Fruit fly (Drosophila melanogaster) whole organism, pupa: ENCODE results near the gene CG43156.

Experiments
- CG10348 ChIP-seq: fragments of 200-800 bp; sonication (Bioruptor generic); IDR thresholded peaks from 2 replicates; pipeline ENCODE4 v1.3.6; 2022; ENCODE audit warnings: missing biosample characterization, missing genetic modification characterization
- CG12605 ChIP-seq: fragments of 200-800 bp; sonication (Bioruptor generic); IDR thresholded peaks from 2 replicates; pipeline ENCODE4 v1.3.6; 2022; ENCODE audit warnings: missing biosample characterization, missing genetic modification characterization
- CG13204 ChIP-seq: fragments of 200-800 bp; sonication (Bioruptor generic); optimal IDR thresholded peaks from 2 replicates; lab custom pipeline; 2018; ENCODE audit warnings: missing biosample characterization, mild to moderate bottlenecking, missing genetic modification characterization, moderate library complexity
- CG14655 ChIP-seq: fragments of 200-800 bp; sonication (Bioruptor generic); optimal IDR thresholded peaks from 3 replicates; lab custom pipeline; 2017; ENCODE audit warnings: mild to moderate bottlenecking, missing biosample characterization, missing genetic modification reagents, missing genetic modification characterization
- CG15710 ChIP-seq: fragments of 200-800 bp; sonication (Bioruptor generic); optimal IDR thresholded peaks from 2 replicates; lab custom pipeline; 2018; ENCODE audit warnings: missing biosample characterization, mild to moderate bottlenecking, missing genetic modification characterization, moderate library complexity
- CG17806 ChIP-seq: fragments of 200-800 bp; sonication (Bioruptor generic); optimal IDR thresholded peaks from 2 replicates; lab custom pipeline; 2018; ENCODE audit warnings: missing biosample characterization, mild to moderate bottlenecking, missing genetic modification characterization, moderate library complexity
- CG32121 ChIP-seq: fragments of 200-800 bp; sonication (Bioruptor generic); IDR thresholded peaks from 2 replicates; pipeline ENCODE4 v1.3.6; 2022; ENCODE audit warnings: missing biosample characterization, missing genetic modification characterization
- CG34367 ChIP-seq: fragments of 200-800 bp; sonication (Bioruptor generic); optimal IDR thresholded peaks from 2 replicates; lab custom pipeline; 2018; ENCODE audit warnings: missing biosample characterization, mild to moderate bottlenecking, missing genetic modification characterization
- CG4496 ChIP-seq: fragments of 200-800 bp; sonication (Bioruptor generic); IDR thresholded peaks from 3 replicates; pipeline ENCODE4 v1.3.6; 2022; ENCODE audit warnings: missing biosample characterization, missing genetic modification characterization
- CG8159 ChIP-seq: fragments of 200-800 bp; sonication (Bioruptor generic); optimal IDR thresholded peaks from 3 replicates; lab custom pipeline; 2018; ENCODE audit warnings: missing biosample characterization, mild to moderate bottlenecking, missing genetic modification characterization, moderate library complexity
- CG8301 ChIP-seq: fragments of 200-800 bp; sonication (Bioruptor generic); optimal IDR thresholded peaks from 2 replicates; lab custom pipeline; 2018; ENCODE audit warnings: missing biosample characterization, mild to moderate bottlenecking, missing genetic modification characterization
- CG9948 ChIP-seq: fragments of 200-800 bp; sonication (Bioruptor generic); optimal IDR thresholded peaks from 2 replicates; lab custom pipeline; 2018; ENCODE audit warnings: missing biosample characterization, mild to moderate bottlenecking, missing genetic modification characterization, moderate library complexity
- D1 ChIP-seq: fragments of 200-800 bp; sonication (Bioruptor generic); optimal IDR thresholded peaks from 2 replicates; lab custom pipeline; 2018; ENCODE audit warnings: missing biosample characterization, mild to moderate bottlenecking, missing genetic modification characterization, moderate library complexity
- EcR ChIP-seq: fragments of 200-800 bp; sonication (Bioruptor generic); optimal IDR thresholded peaks from 3 replicates; lab custom pipeline; 2019; ENCODE audit warnings: missing biosample characterization, missing genetic modification characterization, mild to moderate bottlenecking, moderate library complexity, missing genetic modification reagents
- Ets98B ChIP-seq: fragments of 200-800 bp; sonication (Bioruptor generic); IDR thresholded peaks from 2 replicates; pipeline ENCODE4 v1.3.6; 2022; ENCODE audit warnings: missing biosample characterization, missing genetic modification characterization
- Pif1A ChIP-seq: fragments of 200-800 bp; sonication (Bioruptor generic); optimal IDR thresholded peaks from 3 replicates; lab custom pipeline; 2016; ENCODE audit warnings: missing biosample characterization, missing genetic modification characterization
- Pif1B ChIP-seq: fragments of 200-800 bp; sonication (Bioruptor generic); optimal IDR thresholded peaks from 3 replicates; lab custom pipeline; 2016; ENCODE audit warnings: missing biosample characterization, missing genetic modification characterization
- Snoo ChIP-seq: fragments of 200-800 bp; sonication (Bioruptor generic); optimal IDR thresholded peaks from 3 replicates; lab custom pipeline; 2017; ENCODE audit warnings: missing biosample characterization, mild to moderate bottlenecking, missing genetic modification characterization, inconsistent platforms
- fd96Ca ChIP-seq: fragments of 200-800 bp; sonication (Bioruptor generic); IDR thresholded peaks from 3 replicates; pipeline ENCODE4 v1.3.6; 2022; ENCODE audit warnings: missing biosample characterization, missing genetic modification characterization
- gl ChIP-seq: fragments of 200-800 bp; sonication (Bioruptor generic); optimal IDR thresholded peaks from 2 replicates; lab custom pipeline; 2018; ENCODE audit warnings: missing biosample characterization, mild to moderate bottlenecking, missing genetic modification characterization
- rn ChIP-seq: fragments of 200-800 bp; sonication (Bioruptor generic); IDR thresholded peaks from 2 replicates; pipeline ENCODE4 v1.3.6; 2022; ENCODE audit warnings: missing biosample characterization, missing genetic modification characterization

CG43156 gene

dm6 chrX:11920959-11921358 lies 14.3 kb upstream of the CG43156 start:
- TF ChIP-seq CG34367 (peak; percentile 58), CG4496 (GFP tag; lab: Robert Waterston, UW) (peak; percentile 93), CG10348 (peak; percentile 46; the same call in 1 of the 2 replicates), CG32121 (GFP tag; lab: Robert Waterston, UW) (peak; percentile 84), fd96Ca (GFP tag; lab: Robert Waterston, UW) (no peak), Pif1B (peak; percentile 74), Ets98B (GFP tag; lab: Robert Waterston, UW) (peak; percentile 87), CG17806 (tag; lab: Kevin White, UChicago) (peak; percentile 66), CG9948 (peak; percentile 78), CG14655 (peak; percentile 94), CG13204 (GFP tag; lab: Kevin White, UChicago) (no peak), Pif1A (GFP tag; lab: Kevin White, UChicago) (peak; percentile 78), gl (tag; lab: Kevin White, UChicago) (no peak), rn (GFP tag; lab: Robert Waterston, UW) (peak; percentile 72), CG12605 (GFP tag; lab: Robert Waterston, UW) (peak; percentile 83), CG8159 (tag; lab: Kevin White, UChicago) (peak; percentile 63), D1 (tag; lab: Kevin White, UChicago) (peak; percentile 67), Snoo (tag; lab: Kevin White, UChicago) (peak; percentile 81), CG8301 (tag; lab: Kevin White, UChicago) (peak; percentile 92), CG15710 (tag; lab: Kevin White, UChicago) (peak; percentile 54), EcR (GFP tag; lab: Kevin White, UChicago) (no peak)

- 0 out of 3 replicates have a peak, but pooled peaks have one; percentile 21 for TF ChIP-seq fd96Ca (GFP tag; lab: Robert Waterston, UW)
- no peak for TF ChIP-seq Pif1A (GFP tag; lab: Kevin White, UChicago)
- 0 out of 2 replicates have a peak, but pooled peaks have one; percentile 16 for TF ChIP-seq CG12605 (GFP tag; lab: Robert Waterston, UW)
- TF ChIP-seq Ets98B (GFP tag; lab: Robert Waterston, UW), result peak; percentile 43; the same call in 1 of the 2 replicates
Measured at dm6 chrX:11917056-11917633, 10.5 kb upstream of the CG43156 start, which contains the start of gene pot. Gene pot, minus strand, starts transcription at chrX:11917260.

- peak; percentile 45; the same call in 1 of the 2 replicates for TF ChIP-seq CG10348
- TF ChIP-seq rn (GFP tag; lab: Robert Waterston, UW), result peak; percentile 67
- peak; percentile 87 for TF ChIP-seq CG9948
- TF ChIP-seq CG4496 (GFP tag; lab: Robert Waterston, UW), result peak; percentile 84
- peak; percentile 87 for TF ChIP-seq CG17806 (tag; lab: Kevin White, UChicago)
- TF ChIP-seq fd96Ca (GFP tag; lab: Robert Waterston, UW), result peak; percentile 58; the same call in 2 of the 3 replicates
- peak; percentile 80 for TF ChIP-seq CG12605 (GFP tag; lab: Robert Waterston, UW)
- TF ChIP-seq CG34367, result peak; percentile 87
- TF ChIP-seq Pif1B, result peak; percentile 81
- peak; percentile 66 for TF ChIP-seq Pif1A (GFP tag; lab: Kevin White, UChicago)
- peak; percentile 90 for TF ChIP-seq CG32121 (GFP tag; lab: Robert Waterston, UW)
- TF ChIP-seq CG8159 (tag; lab: Kevin White, UChicago), result peak; percentile 93
- TF ChIP-seq CG15710 (tag; lab: Kevin White, UChicago), result peak; percentile 92
- TF ChIP-seq CG14655, result peak; percentile 90
- TF ChIP-seq CG8301 (tag; lab: Kevin White, UChicago), result peak; percentile 90
- TF ChIP-seq Ets98B (GFP tag; lab: Robert Waterston, UW), result peak; percentile 78
- peak; percentile 65 for TF ChIP-seq gl (tag; lab: Kevin White, UChicago)
- peak; percentile 42 for TF ChIP-seq EcR (GFP tag; lab: Kevin White, UChicago)
- peak; percentile 79 for TF ChIP-seq D1 (tag; lab: Kevin White, UChicago)
- TF ChIP-seq CG13204 (GFP tag; lab: Kevin White, UChicago), result peak; percentile 80
- TF ChIP-seq Snoo (tag; lab: Kevin White, UChicago), result peak; percentile 86
Measured at dm6 chrX:11915154-11915593, 8.5 kb upstream of the CG43156 start.

DNA sequence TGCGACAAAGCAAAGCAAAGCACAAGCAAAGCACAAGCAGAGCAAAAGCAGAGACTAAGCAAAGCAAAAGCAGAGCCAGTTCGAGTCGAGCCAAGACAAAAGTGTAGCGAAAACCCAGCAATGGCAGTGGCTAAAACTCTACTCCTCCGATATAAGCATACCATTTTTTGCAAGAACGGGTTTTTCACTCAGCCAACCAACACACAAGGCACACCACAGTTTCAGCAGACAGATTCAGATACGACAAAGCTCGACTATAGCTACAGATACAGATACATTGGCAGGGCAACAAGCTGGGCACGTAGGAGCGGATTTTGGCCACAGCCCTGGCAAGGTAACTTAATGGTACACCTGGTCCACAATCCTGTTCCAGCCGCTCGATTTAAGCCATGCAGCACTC lies 6.9 kb upstream of the CG43156 start:
- peak; percentile 23 for TF ChIP-seq EcR (GFP tag; lab: Kevin White, UChicago)
- TF ChIP-seq Snoo (tag; lab: Kevin White, UChicago), result no peak

DNA sequence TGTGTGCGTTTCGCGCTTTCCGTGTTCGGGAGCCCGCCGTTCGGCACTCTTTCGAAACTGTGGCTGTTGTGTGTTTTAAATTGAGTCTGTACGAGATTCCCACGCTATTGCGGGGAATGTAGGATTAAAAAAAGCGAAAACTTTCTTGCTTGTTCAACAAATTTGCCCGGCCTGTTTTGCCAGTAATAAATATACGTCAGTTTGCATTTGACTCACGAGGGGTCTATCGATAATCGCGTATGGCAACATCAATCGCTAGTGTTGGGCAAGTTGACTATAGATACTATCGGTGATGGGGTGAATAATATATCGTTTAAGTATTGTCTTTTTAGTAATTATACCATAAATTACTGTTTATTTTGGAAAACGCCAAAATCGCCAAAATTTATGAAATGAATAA lies 1.5 kb downstream of the CG43156 start, which contains the start of gene Upf1:
Gene Upf1 (minus strand): TSS at position 228 of the 400 bp plus-strand sequence.
- TF ChIP-seq Pif1A (GFP tag; lab: Kevin White, UChicago) (no peak), CG17806 (tag; lab: Kevin White, UChicago) (no peak), Snoo (tag; lab: Kevin White, UChicago) (no peak)

- TF ChIP-seq CG12605 (GFP tag; lab: Robert Waterston, UW) (no peak), CG13204 (GFP tag; lab: Kevin White, UChicago) (no peak), CG15710 (tag; lab: Kevin White, UChicago) (no peak), CG34367 (no peak), Ets98B (GFP tag; lab: Robert Waterston, UW) (no peak), CG4496 (GFP tag; lab: Robert Waterston, UW) (no peak), Pif1A (GFP tag; lab: Kevin White, UChicago) (no peak), CG9948 (no peak), CG10348 (no peak), CG8301 (tag; lab: Kevin White, UChicago) (no peak), CG8159 (tag; lab: Kevin White, UChicago) (no peak), fd96Ca (GFP tag; lab: Robert Waterston, UW) (no peak), CG17806 (tag; lab: Kevin White, UChicago) (no peak), D1 (tag; lab: Kevin White, UChicago) (no peak), Snoo (tag; lab: Kevin White, UChicago) (no peak), CG14655 (no peak), EcR (GFP tag; lab: Kevin White, UChicago) (no peak)
Measured at dm6 chrX:11895141-11895540, 11.5 kb downstream of the CG43156 start.
